Fruit fly (Drosophila melanogaster): ENCODE measurements around the gene CG13708.

DNA sequence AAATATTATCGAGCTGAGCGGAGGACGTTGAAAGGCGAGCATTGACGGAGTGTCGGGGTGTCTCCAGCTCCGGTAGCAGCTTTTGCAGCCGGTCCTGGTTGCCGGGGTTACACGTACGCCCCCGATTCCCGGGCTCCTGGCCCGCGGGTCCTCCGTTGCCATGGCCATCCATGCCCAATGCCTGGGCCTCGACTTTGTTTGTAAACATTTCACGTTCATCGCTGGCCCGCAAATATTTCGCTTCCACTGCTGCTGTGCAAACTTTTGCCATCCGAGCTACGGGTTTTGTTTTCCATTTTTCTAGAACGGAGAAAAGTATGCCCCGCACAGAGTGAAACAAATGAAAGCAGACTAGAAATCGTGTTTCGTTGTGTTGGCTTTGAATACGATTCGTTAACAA lies 27.6 kb upstream of the CG13708 start, which contains the start of gene Dnah3:
- TF ChIP-seq fkh (GFP tag; optimal IDR thresholded peaks at IDR 0.05), result no peak
- no peak for TF ChIP-seq vri (GFP tag; optimal IDR thresholded peaks at IDR 0.05)
- no peak for TF ChIP-seq Ets96B (tag; optimal IDR thresholded peaks at IDR 0.05)
- no peak for TF ChIP-seq CG8319 (GFP tag; optimal IDR thresholded peaks at IDR 0.05)
- no peak for TF ChIP-seq CG10669 (GFP tag; optimal IDR thresholded peaks at IDR 0.05)
- TF ChIP-seq Hr4 (GFP tag; optimal IDR thresholded peaks at IDR 0.05), result no peak
- TF ChIP-seq spab (GFP tag; optimal IDR thresholded peaks at IDR 0.05), result no peak
